Fruit fly (Drosophila melanogaster) whole organism, pupa: ENCODE measurements around the gene Shawl.

Source experiments
- CG10348 ChIP-seq: fragments of 200-800 bp; sonication (Bioruptor generic); IDR thresholded peaks from 2 replicates; pipeline ENCODE4 v1.3.6; 2022; ENCODE audit warnings: missing biosample characterization, missing genetic modification characterization
- CG12605 ChIP-seq: fragments of 200-800 bp; sonication (Bioruptor generic); IDR thresholded peaks from 2 replicates; pipeline ENCODE4 v1.3.6; 2022; ENCODE audit warnings: missing biosample characterization, missing genetic modification characterization
- CG13204 ChIP-seq: fragments of 200-800 bp; sonication (Bioruptor generic); optimal IDR thresholded peaks from 2 replicates; lab custom pipeline; 2018; ENCODE audit warnings: missing biosample characterization, mild to moderate bottlenecking, missing genetic modification characterization, moderate library complexity
- CG14655 ChIP-seq: fragments of 200-800 bp; sonication (Bioruptor generic); optimal IDR thresholded peaks from 3 replicates; lab custom pipeline; 2017; ENCODE audit warnings: mild to moderate bottlenecking, missing biosample characterization, missing genetic modification reagents, missing genetic modification characterization
- CG15710 ChIP-seq: fragments of 200-800 bp; sonication (Bioruptor generic); optimal IDR thresholded peaks from 2 replicates; lab custom pipeline; 2018; ENCODE audit warnings: missing biosample characterization, mild to moderate bottlenecking, missing genetic modification characterization, moderate library complexity
- CG17806 ChIP-seq: fragments of 200-800 bp; sonication (Bioruptor generic); optimal IDR thresholded peaks from 2 replicates; lab custom pipeline; 2018; ENCODE audit warnings: missing biosample characterization, mild to moderate bottlenecking, missing genetic modification characterization, moderate library complexity
- CG32121 ChIP-seq: fragments of 200-800 bp; sonication (Bioruptor generic); IDR thresholded peaks from 2 replicates; pipeline ENCODE4 v1.3.6; 2022; ENCODE audit warnings: missing biosample characterization, missing genetic modification characterization
- CG34367 ChIP-seq: fragments of 200-800 bp; sonication (Bioruptor generic); optimal IDR thresholded peaks from 2 replicates; lab custom pipeline; 2018; ENCODE audit warnings: missing biosample characterization, mild to moderate bottlenecking, missing genetic modification characterization
- CG4496 ChIP-seq: fragments of 200-800 bp; sonication (Bioruptor generic); IDR thresholded peaks from 3 replicates; pipeline ENCODE4 v1.3.6; 2022; ENCODE audit warnings: missing biosample characterization, missing genetic modification characterization
- CG8159 ChIP-seq: fragments of 200-800 bp; sonication (Bioruptor generic); optimal IDR thresholded peaks from 3 replicates; lab custom pipeline; 2018; ENCODE audit warnings: missing biosample characterization, mild to moderate bottlenecking, missing genetic modification characterization, moderate library complexity
- CG8301 ChIP-seq: fragments of 200-800 bp; sonication (Bioruptor generic); optimal IDR thresholded peaks from 2 replicates; lab custom pipeline; 2018; ENCODE audit warnings: missing biosample characterization, mild to moderate bottlenecking, missing genetic modification characterization
- CG9948 ChIP-seq: fragments of 200-800 bp; sonication (Bioruptor generic); optimal IDR thresholded peaks from 2 replicates; lab custom pipeline; 2018; ENCODE audit warnings: missing biosample characterization, mild to moderate bottlenecking, missing genetic modification characterization, moderate library complexity
- D1 ChIP-seq: fragments of 200-800 bp; sonication (Bioruptor generic); optimal IDR thresholded peaks from 2 replicates; lab custom pipeline; 2018; ENCODE audit warnings: missing biosample characterization, mild to moderate bottlenecking, missing genetic modification characterization, moderate library complexity
- EcR ChIP-seq: fragments of 200-800 bp; sonication (Bioruptor generic); optimal IDR thresholded peaks from 3 replicates; lab custom pipeline; 2019; ENCODE audit warnings: missing biosample characterization, missing genetic modification characterization, mild to moderate bottlenecking, moderate library complexity, missing genetic modification reagents
- Ets98B ChIP-seq: fragments of 200-800 bp; sonication (Bioruptor generic); IDR thresholded peaks from 2 replicates; pipeline ENCODE4 v1.3.6; 2022; ENCODE audit warnings: missing biosample characterization, missing genetic modification characterization
- Pif1A ChIP-seq: fragments of 200-800 bp; sonication (Bioruptor generic); optimal IDR thresholded peaks from 3 replicates; lab custom pipeline; 2016; ENCODE audit warnings: missing biosample characterization, missing genetic modification characterization
- Pif1B ChIP-seq: fragments of 200-800 bp; sonication (Bioruptor generic); optimal IDR thresholded peaks from 3 replicates; lab custom pipeline; 2016; ENCODE audit warnings: missing biosample characterization, missing genetic modification characterization
- Snoo ChIP-seq: fragments of 200-800 bp; sonication (Bioruptor generic); optimal IDR thresholded peaks from 3 replicates; lab custom pipeline; 2017; ENCODE audit warnings: missing biosample characterization, mild to moderate bottlenecking, missing genetic modification characterization, inconsistent platforms
- fd96Ca ChIP-seq: fragments of 200-800 bp; sonication (Bioruptor generic); IDR thresholded peaks from 3 replicates; pipeline ENCODE4 v1.3.6; 2022; ENCODE audit warnings: missing biosample characterization, missing genetic modification characterization
- gl ChIP-seq: fragments of 200-800 bp; sonication (Bioruptor generic); optimal IDR thresholded peaks from 2 replicates; lab custom pipeline; 2018; ENCODE audit warnings: missing biosample characterization, mild to moderate bottlenecking, missing genetic modification characterization
- rn ChIP-seq: fragments of 200-800 bp; sonication (Bioruptor generic); IDR thresholded peaks from 2 replicates; pipeline ENCODE4 v1.3.6; 2022; ENCODE audit warnings: missing biosample characterization, missing genetic modification characterization

Shawl gene

dm6 chr2L:9349246-9349645 lies 65.7 kb downstream of the Shawl start, which contains the start of gene CG43350:
CG43350 (plus strand) TSS chr2L:9349546.
- TF ChIP-seq CG13204 (GFP tag; lab: Kevin White, UChicago) (no peak), CG4496 (no peak), fd96Ca (no peak), CG17806 (no peak), Ets98B (GFP tag; lab: Robert Waterston, UW) (no peak), CG8301 (no peak), CG15710 (tag; lab: Kevin White, UChicago) (no peak), Pif1A (GFP tag; lab: Kevin White, UChicago) (no peak), gl (tag; lab: Kevin White, UChicago) (no peak), Snoo (no peak), CG9948 (no peak), CG34367 (tag; lab: Kevin White, UChicago) (no peak), D1 (tag; lab: Kevin White, UChicago) (no peak), CG14655 (GFP tag; lab: Kevin White, UChicago) (no peak), rn (GFP tag; lab: Robert Waterston, UW) (no peak), EcR (GFP tag; lab: Kevin White, UChicago) (no peak), CG8159 (tag; lab: Kevin White, UChicago) (no peak), CG12605 (GFP tag; lab: Robert Waterston, UW) (no peak)
- TF ChIP-seq, all 21 proteins: peak for 0

- TF ChIP-seq CG8159 (tag; lab: Kevin White, UChicago) (no peak), CG15710 (tag; lab: Kevin White, UChicago) (no peak), gl (tag; lab: Kevin White, UChicago) (no peak)
These were observed 72.4 kb downstream of the Shawl start, which contains the start of gene CG3748 for dm6 chr2L:9342532-9342931. CG3748 (plus strand) TSS chr2L:9342832.

dm6 chr2L:9341960-9342359 lies 73.0 kb downstream of the Shawl start:
- TF ChIP-seq EcR (GFP tag; lab: Kevin White, UChicago) (no peak), CG8301 (no peak), fd96Ca (no peak), D1 (tag; lab: Kevin White, UChicago) (no peak), CG17806 (no peak), Pif1A (GFP tag; lab: Kevin White, UChicago) (no peak), CG8159 (tag; lab: Kevin White, UChicago) (no peak), CG32121 (GFP tag; lab: Robert Waterston, UW) (no peak), rn (GFP tag; lab: Robert Waterston, UW) (no peak), Ets98B (GFP tag; lab: Robert Waterston, UW) (no peak), Snoo (no peak), CG10348 (GFP tag; lab: Robert Waterston, UW) (no peak), Pif1B (GFP tag; lab: Kevin White, UChicago) (no peak)

- no peak for TF ChIP-seq CG13204 (GFP tag; lab: Kevin White, UChicago)
- TF ChIP-seq, all 21 proteins: peak for 0
These were observed 76.1 kb downstream of the Shawl start for dm6 chr2L:9338852-9339251.

- TF ChIP-seq CG17806 (no peak), rn (GFP tag; lab: Robert Waterston, UW) (no peak)
These were observed 81.6 kb downstream of the Shawl start, which contains the start of gene Eaat1 for dm6 chr2L:9333300-9333876. Eaat1 (plus strand) TSS chr2L:9333567.

dm6 chr2L:9330628-9331027 lies 84.3 kb downstream of the Shawl start, which contains the start of gene Cks30A:
Cks30A (plus strand) TSS chr2L:9330763.
- TF ChIP-seq CG9948 (no peak), CG4496 (no peak), CG14655 (GFP tag; lab: Kevin White, UChicago) (no peak), CG15710 (tag; lab: Kevin White, UChicago) (no peak), Snoo (no peak), gl (tag; lab: Kevin White, UChicago) (no peak), CG32121 (GFP tag; lab: Robert Waterston, UW) (no peak)

- TF ChIP-seq CG34367 (tag; lab: Kevin White, UChicago) = no peak
- TF ChIP-seq CG10348 (GFP tag; lab: Robert Waterston, UW) = no peak
- no peak for TF ChIP-seq CG9948
- TF ChIP-seq CG12605 (GFP tag; lab: Robert Waterston, UW) = no peak
- TF ChIP-seq Ets98B (GFP tag; lab: Robert Waterston, UW) = no peak
- TF ChIP-seq D1 (tag; lab: Kevin White, UChicago) = no peak
- no peak for TF ChIP-seq gl (tag; lab: Kevin White, UChicago)
- TF ChIP-seq Pif1B (GFP tag; lab: Kevin White, UChicago) = no peak
- TF ChIP-seq CG15710 (tag; lab: Kevin White, UChicago) = no peak
- no peak for TF ChIP-seq Snoo
- TF ChIP-seq CG4496 = no peak
- no peak for TF ChIP-seq CG8301
- no peak for TF ChIP-seq EcR (GFP tag; lab: Kevin White, UChicago)
- no peak for TF ChIP-seq CG13204 (GFP tag; lab: Kevin White, UChicago)
- TF ChIP-seq CG17806 = no peak
- no peak for TF ChIP-seq Pif1A (GFP tag; lab: Kevin White, UChicago)
- no peak for TF ChIP-seq CG8159 (tag; lab: Kevin White, UChicago)
These were observed 87.5 kb downstream of the Shawl start, which contains the start of gene CG17005 for dm6 chr2L:9327444-9327843. CG17005 (plus strand) TSS chr2L:9327744.
